Worm (Caenorhabditis elegans): ENCODE data around the gene zip-1.

DNA sequence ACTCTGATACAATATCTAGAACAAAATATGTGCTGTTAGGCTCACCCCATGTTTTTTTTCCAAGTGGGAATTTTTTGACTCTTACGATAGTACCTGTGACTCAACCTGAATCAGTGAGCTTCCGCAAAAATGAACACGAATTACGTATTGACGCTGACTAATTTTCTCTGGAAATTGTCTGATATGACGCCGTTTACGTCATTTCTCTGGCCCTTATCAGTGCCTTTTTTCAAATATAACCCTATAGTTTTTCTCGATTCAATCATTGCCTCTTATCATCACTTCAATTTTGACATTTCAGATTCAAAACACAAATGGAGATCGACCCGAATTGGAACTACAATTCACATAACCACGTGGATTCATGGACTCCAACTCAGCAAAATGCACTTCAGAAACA lies 14.8 kb upstream of the zip-1 start, which contains the start of gene Y75B8A.28:
- TF ChIP-seq hmg-1.2 (GFP tag; IDR thresholded peaks at IDR 0.05): no peak
- TF ChIP-seq rpc-1 (optimal IDR thresholded peaks at IDR 0.05): no peak
- no peak for TF ChIP-seq rpc-1 (tag; optimal IDR thresholded peaks at IDR 0.05)

Data from whole organism, young adult.